Fruit fly (Drosophila melanogaster): ENCODE measurements around the gene Ide.

DNA sequence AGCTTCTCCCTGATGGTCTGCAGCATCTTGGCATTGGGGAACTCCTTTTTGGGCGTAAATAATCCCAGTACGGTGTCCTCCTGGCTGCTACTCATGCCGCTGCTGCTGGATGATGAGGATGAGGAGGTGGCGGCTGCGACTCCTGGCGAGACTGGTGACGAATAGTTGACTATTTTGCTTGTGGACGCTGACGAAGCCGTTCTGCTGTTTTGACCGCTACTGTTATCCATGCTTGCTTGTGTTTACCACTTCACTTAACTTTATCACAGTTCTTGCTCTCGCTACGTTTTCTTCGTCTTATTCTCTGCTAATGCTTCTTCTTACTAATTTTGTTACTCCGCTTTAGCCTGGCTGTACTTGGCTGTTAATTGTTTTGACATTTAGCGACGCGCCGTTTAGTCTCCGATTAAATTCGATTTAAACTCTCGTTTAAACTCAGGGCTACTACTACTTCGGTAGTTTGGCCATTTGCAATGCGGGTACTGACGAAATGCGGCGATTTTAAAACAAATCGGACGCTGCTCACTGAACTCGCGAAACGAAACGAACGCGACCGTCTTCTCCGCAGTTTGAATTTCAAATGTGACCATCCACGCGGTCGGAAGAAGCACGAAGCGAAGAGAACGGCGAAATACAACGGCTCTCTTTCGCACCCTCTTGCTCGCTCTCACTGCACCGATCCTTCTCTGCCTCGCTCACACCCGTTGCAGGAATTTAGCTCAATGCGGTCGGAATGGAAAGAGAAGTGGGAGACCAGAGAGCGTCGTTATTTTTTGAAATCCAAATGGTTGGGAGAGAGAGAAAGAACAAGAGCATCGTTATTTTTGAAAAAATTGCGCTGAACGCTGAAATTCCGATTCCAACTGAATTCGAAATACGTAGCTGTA is 25.6 kb upstream of the Ide start, which contains the start of gene trbl:
- peak; percentile 52 for TF ChIP-seq EcR (GFP tag; optimal IDR thresholded peaks at IDR 0.05)
- no peak for TF ChIP-seq CG8301 (tag; optimal IDR thresholded peaks at IDR 0.05)
- TF ChIP-seq Pif1B (GFP tag; optimal IDR thresholded peaks at IDR 0.05), result peak; percentile 4
- no peak for TF ChIP-seq D1 (tag; optimal IDR thresholded peaks at IDR 0.05)
- TF ChIP-seq CG15710 (tag; optimal IDR thresholded peaks at IDR 0.05), result no peak
- TF ChIP-seq CG10348 (GFP tag; IDR thresholded peaks at IDR 0.05), result no peak
- peak; percentile 42; the same call in 1 of the 2 replicates for TF ChIP-seq Ets98B (GFP tag; IDR thresholded peaks at IDR 0.05)

Measured in whole organism, pupa.